Fruit fly (Drosophila melanogaster) whole organism: ENCODE data around the gene LanB1.

Experiments used
- CG8478 ChIP-seq: fragments of >200 bp; optimal IDR thresholded peaks from 2 replicates; lab custom pipeline; 2018; ENCODE audit warnings: inconsistent platforms
- Dll ChIP-seq: fragments of >200 bp; optimal IDR thresholded peaks from 2 replicates; lab custom pipeline; 2017
- EcR ChIP-seq, 2 experiments: fragments of >200 bp; optimal IDR thresholded peaks; 2 replicates each; lab custom pipeline; 2017; ENCODE audit warnings: missing biosample characterization in 2 of 2, missing genetic modification characterization in 2 of 2, missing genetic modification reagents in 2 of 2
- pan ChIP-seq: fragments of >200 bp; optimal IDR thresholded peaks from 2 replicates; lab custom pipeline; 2017
- usp ChIP-seq: fragments of >200 bp; optimal IDR thresholded peaks from 2 replicates; lab custom pipeline; 2017; ENCODE audit warnings: missing biosample characterization, missing genetic modification characterization, mixed read lengths

DNA sequence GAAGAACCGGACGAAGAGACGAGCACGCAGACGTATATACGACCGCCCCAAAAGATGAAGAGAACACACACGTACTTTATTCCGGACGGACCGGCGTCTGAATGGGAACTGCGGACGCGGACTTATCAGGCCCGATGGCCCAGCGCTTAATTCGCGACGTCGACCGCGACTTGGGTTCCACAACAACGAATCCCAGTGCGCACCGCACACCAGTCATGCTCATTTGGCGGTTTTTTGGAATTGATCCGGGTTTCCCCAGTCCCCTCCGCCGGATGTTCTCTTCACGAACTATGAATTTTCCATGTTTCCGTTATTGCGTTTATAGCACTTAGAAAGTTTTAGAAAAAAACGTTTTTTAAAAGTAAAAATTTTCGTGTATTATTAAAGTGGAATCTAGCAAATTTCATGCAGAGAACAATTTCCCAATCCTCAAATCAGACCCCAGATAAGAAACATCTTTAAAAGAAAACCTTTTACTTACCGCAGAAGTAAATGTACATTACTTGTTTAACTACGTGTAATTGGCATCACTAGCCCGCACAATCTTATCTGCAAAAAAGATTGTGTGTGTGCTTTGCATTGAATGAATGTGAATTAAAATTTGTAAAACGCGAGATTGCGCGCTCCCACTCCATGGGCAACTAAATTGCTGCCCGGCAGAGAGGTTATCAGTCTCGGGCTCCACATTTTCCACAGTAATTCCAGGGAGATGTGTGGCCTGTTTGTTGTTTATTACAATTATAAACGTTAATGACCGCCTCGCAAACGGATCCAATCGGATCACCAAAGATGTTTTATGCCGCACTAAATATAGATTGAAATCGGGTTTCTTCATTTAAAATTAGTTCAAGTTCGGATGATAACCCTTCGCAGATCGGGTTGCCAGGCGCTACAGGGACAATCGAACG lies 20.5 kb upstream of the LanB1 start, which contains the start of gene CG7149:
- TF ChIP-seq CG8478 (lab: Kevin White, UChicago) (no peak), Dll (lab: Kevin White, UChicago) (no peak), pan (lab: Kevin White, UChicago) (no peak), usp (no peak), EcR (GFP tag; optimal IDR thresholded peaks at IDR 0.05; lab: Kevin White, UChicago) (no peak)
